Fruit fly (Drosophila melanogaster) S2 (cell line): ENCODE data around the gene kek5.

Experiments
- CG8478 ChIP-seq: fragments of >200 bp; optimal IDR thresholded peaks from 2 replicates; lab custom pipeline; 2018
- CTCF ChIP-seq, 2 experiments: fragments of >200 bp; optimal IDR thresholded peaks; 2 replicates each; lab custom pipeline; 2018

dm6 chrX:19316583-19316982, 36.4 kb upstream of the kek5 start:
- TF ChIP-seq CG8478 (no peak), CTCF (optimal IDR thresholded peaks at IDR 0.05; lab: Kevin White, UChicago) (no peak)
